Fruit fly (Drosophila melanogaster) whole organism, larva: ENCODE data around the gene CG1440.

ENCODE experiments used
- noc ChIP-seq: fragments of 200-800 bp; sonication (Bioruptor generic); optimal IDR thresholded peaks from 3 replicates; lab custom pipeline; 2019; ENCODE audit warnings: missing biosample characterization, mild to moderate bottlenecking, missing genetic modification characterization, moderate library complexity

Gene CG1440

dm6 chrX:8483671-8484070, 46.8 kb downstream of the CG1440 start, which contains the start of gene CG33223:
Gene CG33223 (minus strand): TSS chrX:8483885.
- TF ChIP-seq noc (tag; lab: Kevin White, UChicago), result no peak

- no peak for TF ChIP-seq noc (tag; lab: Kevin White, UChicago)
Observed at dm6 chrX:8484778-8485177, 47.9 kb downstream of the CG1440 start.

dm6 chrX:8489048-8489447, 52.2 kb downstream of the CG1440 start, which contains the start of gene CG33181:
Gene CG33181 (plus strand): TSS chrX:8489348.
- no peak for TF ChIP-seq noc (tag; lab: Kevin White, UChicago)

DNA sequence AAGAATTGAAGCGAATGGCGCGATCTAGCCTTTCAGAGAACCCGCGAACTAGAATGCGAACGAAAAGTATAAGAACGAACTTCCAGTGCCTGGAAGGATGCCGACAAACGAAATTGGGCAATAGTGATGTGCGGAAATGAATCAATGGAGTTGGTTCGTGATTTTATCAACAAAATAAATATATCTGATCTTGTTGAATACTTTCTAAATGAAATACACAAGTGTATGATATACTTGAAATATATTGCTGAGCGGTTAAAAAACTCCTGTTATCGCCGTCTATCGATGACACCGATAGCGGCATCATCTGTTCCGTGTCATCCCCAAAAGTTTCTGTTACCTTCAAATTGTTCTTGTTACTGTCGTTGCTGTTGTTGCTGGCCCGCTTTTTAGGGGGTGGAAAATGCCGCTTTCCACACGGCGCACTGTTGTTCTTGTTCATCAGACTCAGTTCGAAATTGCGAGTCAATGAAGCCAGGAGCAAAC, 52.7 kb downstream of the CG1440 start, which contains the start of gene otu:
TSS of gene otu (minus strand) at position 51 of the 486 bp plus-strand sequence.
- TF ChIP-seq noc (tag; lab: Kevin White, UChicago), result no peak

DNA sequence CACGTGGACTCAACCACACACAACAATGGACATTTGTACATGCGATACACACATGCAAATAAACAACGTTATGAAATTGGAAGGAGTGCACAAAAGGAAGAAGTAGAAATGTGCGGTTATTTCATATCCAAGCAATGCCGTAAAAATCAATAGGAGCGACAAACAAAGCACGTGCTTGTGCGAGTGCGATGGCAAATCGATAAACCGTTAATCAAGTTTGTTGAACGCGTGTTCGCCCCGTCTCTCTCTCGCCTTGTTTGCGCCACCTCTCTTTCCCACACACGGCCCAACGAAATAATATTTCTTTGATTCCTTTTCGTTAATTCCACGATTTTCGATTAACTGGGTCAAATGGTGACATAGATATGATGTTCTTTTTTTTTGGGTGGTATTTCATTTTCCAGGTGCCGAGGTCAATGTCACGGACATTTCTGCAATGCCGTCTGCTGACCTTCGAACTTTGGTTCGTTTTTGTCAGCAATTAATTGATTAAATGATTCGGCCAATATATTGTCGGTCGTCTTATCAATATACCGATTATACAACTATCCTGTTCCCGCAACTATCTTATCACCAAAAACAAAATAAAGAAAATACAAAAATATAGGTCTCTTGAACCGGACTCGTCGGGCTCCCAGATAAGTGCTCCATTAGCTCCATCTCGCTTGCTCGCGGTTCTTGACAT, 53.6 kb downstream of the CG1440 start:
- no peak for TF ChIP-seq noc (tag; lab: Kevin White, UChicago)
